Worm (Caenorhabditis elegans) whole organism, late embryonic: Measurements from ENCODE around the gene qars-1.

ENCODE experiments used
- C08G9.2 ChIP-seq: sonication (generic microtip); optimal IDR thresholded peaks from 2 replicates; lab custom pipeline; 2016; ENCODE audit warnings: mild to moderate bottlenecking, missing genetic modification characterization, moderate library complexity, missing compliant biosample characterization
- C38D4.7 ChIP-seq: fragments of 200-800 bp; sonication (Bioruptor generic); optimal IDR thresholded peaks from 2 replicates; lab custom pipeline; 2018; ENCODE audit warnings: mild to moderate bottlenecking, missing genetic modification characterization, moderate library complexity, missing compliant biosample characterization
- F13H6.1 ChIP-seq: sonication (generic microtip); optimal IDR thresholded peaks from 2 replicates; lab custom pipeline; 2016; ENCODE audit warnings: missing genetic modification characterization, missing compliant biosample characterization
- K02D7.2 ChIP-seq: sonication (generic microtip); optimal IDR thresholded peaks from 2 replicates; lab custom pipeline; 2017; ENCODE audit warnings: mild to moderate bottlenecking, missing genetic modification characterization, missing compliant biosample characterization
- T23F11.4 ChIP-seq: fragments of 200-800 bp; sonication (Bioruptor generic); optimal IDR thresholded peaks from 2 replicates; lab custom pipeline; 2018; ENCODE audit warnings: mild to moderate bottlenecking, missing genetic modification characterization, missing compliant biosample characterization
- Y22D7AL.16 ChIP-seq: sonication (generic microtip); optimal IDR thresholded peaks from 2 replicates; lab custom pipeline; 2016; ENCODE audit warnings: missing genetic modification characterization, missing compliant biosample characterization
- ahr-1 ChIP-seq: sonication (generic microtip); optimal IDR thresholded peaks from 2 replicates; lab custom pipeline; 2016; ENCODE audit warnings: missing genetic modification characterization, missing compliant biosample characterization
- ama-1 ChIP-seq: fragments of 150-350 bp; optimal IDR thresholded peaks from 2 replicates; lab custom pipeline; 2014
- ceh-14 ChIP-seq: sonication (generic microtip); optimal IDR thresholded peaks from 2 replicates; lab custom pipeline; 2016; ENCODE audit warnings: missing genotype, missing genetic modification characterization, missing compliant biosample characterization
- ceh-18 ChIP-seq: sonication (generic microtip); optimal IDR thresholded peaks from 2 replicates; lab custom pipeline; 2016; ENCODE audit warnings: missing genetic modification characterization, missing compliant biosample characterization
- ceh-19 ChIP-seq: fragments of 200-800 bp; sonication (Bioruptor generic); optimal IDR thresholded peaks from 2 replicates; lab custom pipeline; 2018; ENCODE audit warnings: mild to moderate bottlenecking, missing genetic modification characterization, missing compliant biosample characterization
- ceh-22 ChIP-seq: sonication (generic microtip); optimal IDR thresholded peaks from 2 replicates; lab custom pipeline; 2017; ENCODE audit warnings: missing biosample characterization, missing genetic modification characterization
- ceh-31 ChIP-seq: sonication (generic microtip); optimal IDR thresholded peaks from 2 replicates; lab custom pipeline; 2016; ENCODE audit warnings: missing genetic modification characterization, missing compliant biosample characterization
- ceh-34 ChIP-seq: sonication (generic microtip); optimal IDR thresholded peaks from 2 replicates; lab custom pipeline; 2016; ENCODE audit warnings: mild to moderate bottlenecking, missing genetic modification characterization, missing compliant biosample characterization
- ceh-48 ChIP-seq: sonication (generic microtip); optimal IDR thresholded peaks from 2 replicates; lab custom pipeline; 2016; ENCODE audit warnings: missing genetic modification characterization, inconsistent platforms, missing compliant biosample characterization
- ceh-6 ChIP-seq: fragments of 200-800 bp; sonication (Bioruptor generic); optimal IDR thresholded peaks from 2 replicates; lab custom pipeline; 2018; ENCODE audit warnings: mild to moderate bottlenecking, missing genetic modification characterization, missing compliant biosample characterization
- che-1 ChIP-seq: sonication (generic microtip); optimal IDR thresholded peaks from 2 replicates; lab custom pipeline; 2016; ENCODE audit warnings: mild to moderate bottlenecking, missing genetic modification characterization, missing compliant biosample characterization
- dmd-4 ChIP-seq: sonication (generic microtip); optimal IDR thresholded peaks from 2 replicates; lab custom pipeline; 2016; ENCODE audit warnings: borderline replicate concordance, missing genetic modification characterization, missing compliant biosample characterization
- dve-1 ChIP-seq: sonication (generic microtip); optimal IDR thresholded peaks from 2 replicates; lab custom pipeline; 2017; ENCODE audit warnings: antibody characterized with exemption, mild to moderate bottlenecking, missing genetic modification characterization, missing compliant biosample characterization
- fax-1 ChIP-seq: sonication (generic microtip); optimal IDR thresholded peaks from 2 replicates; lab custom pipeline; 2016; ENCODE audit warnings: missing genotype, missing genetic modification characterization, missing compliant biosample characterization
- fkh-6 ChIP-seq: sonication (generic microtip); optimal IDR thresholded peaks from 2 replicates; lab custom pipeline; 2016; ENCODE audit warnings: missing genetic modification characterization, missing compliant biosample characterization
- gmeb-2 ChIP-seq: sonication (generic microtip); optimal IDR thresholded peaks from 2 replicates; lab custom pipeline; 2016; ENCODE audit warnings: missing genetic modification characterization, inconsistent platforms, missing compliant biosample characterization
- hlh-15 ChIP-seq: sonication (generic microtip); optimal IDR thresholded peaks from 2 replicates; lab custom pipeline; 2016; ENCODE audit warnings: missing genetic modification characterization, missing compliant biosample characterization
- hlh-30 ChIP-seq: sonication (generic microtip); optimal IDR thresholded peaks from 2 replicates; lab custom pipeline; 2017; ENCODE audit warnings: antibody characterized with exemption, missing genetic modification characterization, missing compliant biosample characterization; ENCODE audit not compliant: insufficient read depth
- hlh-8 ChIP-seq: sonication (generic microtip); optimal IDR thresholded peaks from 2 replicates; lab custom pipeline; 2016; ENCODE audit warnings: missing genotype, missing genetic modification characterization, missing compliant biosample characterization
- lin-11 ChIP-seq: fragments of 200-800 bp; sonication (Bioruptor generic); optimal IDR thresholded peaks from 2 replicates; lab custom pipeline; 2018; ENCODE audit warnings: mild to moderate bottlenecking, missing genetic modification characterization, missing compliant biosample characterization
- madf-2 ChIP-seq: sonication (generic microtip); optimal IDR thresholded peaks from 2 replicates; lab custom pipeline; 2017; ENCODE audit warnings: missing genetic modification characterization, missing compliant biosample characterization
- nfya-1 ChIP-seq: sonication (generic microtip); optimal IDR thresholded peaks from 2 replicates; lab custom pipeline; 2017; ENCODE audit warnings: missing genetic modification characterization, mild to moderate bottlenecking, missing compliant biosample characterization, antibody characterized with exemption, moderate library complexity
- nhr-11 ChIP-seq: fragments of 150-350 bp; optimal IDR thresholded peaks from 2 replicates; lab custom pipeline; 2014; ENCODE audit warnings: missing biosample characterization, missing genetic modification characterization
- npax-4 ChIP-seq: sonication (generic microtip); optimal IDR thresholded peaks from 2 replicates; lab custom pipeline; 2016; ENCODE audit warnings: missing genetic modification characterization, missing compliant biosample characterization
- odd-2 ChIP-seq: sonication (generic microtip); optimal IDR thresholded peaks from 2 replicates; lab custom pipeline; 2017; ENCODE audit warnings: antibody characterized with exemption, mild to moderate bottlenecking, missing genetic modification characterization, missing compliant biosample characterization
- pat-9 ChIP-seq: fragments of 200-800 bp; sonication (Bioruptor generic); optimal IDR thresholded peaks from 2 replicates; lab custom pipeline; 2018; ENCODE audit warnings: mild to moderate bottlenecking, missing genetic modification characterization, moderate library complexity, missing compliant biosample characterization
- pax-1 ChIP-seq: fragments of 150-350 bp; optimal IDR thresholded peaks from 2 replicates; lab custom pipeline; 2014; ENCODE audit warnings: missing biosample characterization, missing genetic modification characterization
- pqm-1 ChIP-seq: sonication (generic microtip); optimal IDR thresholded peaks from 2 replicates; lab custom pipeline; 2016; ENCODE audit warnings: missing genetic modification characterization, missing compliant biosample characterization
- ref-2 ChIP-seq: sonication (generic microtip); optimal IDR thresholded peaks from 2 replicates; lab custom pipeline; 2016; ENCODE audit warnings: missing genetic modification characterization, missing compliant biosample characterization
- rnt-1 ChIP-seq: sonication (generic microtip); optimal IDR thresholded peaks from 2 replicates; lab custom pipeline; 2016; ENCODE audit warnings: missing genetic modification characterization, missing compliant biosample characterization
- sox-2 ChIP-seq: fragments of 200-800 bp; sonication (Bioruptor generic); IDR thresholded peaks from 2 replicates; pipeline ENCODE4 v1.3.6; 2022; ENCODE audit warnings: missing genetic modification reagents, missing genetic modification characterization, missing compliant biosample characterization
- syd-9 ChIP-seq: sonication (generic microtip); optimal IDR thresholded peaks from 2 replicates; lab custom pipeline; 2016; ENCODE audit warnings: mild to moderate bottlenecking, missing genetic modification characterization, moderate library complexity, missing compliant biosample characterization
- tbx-2 ChIP-seq: sonication (generic microtip); optimal IDR thresholded peaks from 2 replicates; lab custom pipeline; 2016; ENCODE audit warnings: missing genetic modification characterization, missing compliant biosample characterization
- tbx-7 ChIP-seq: sonication (generic microtip); optimal IDR thresholded peaks from 2 replicates; lab custom pipeline; 2016; ENCODE audit warnings: missing genotype, missing genetic modification characterization, missing compliant biosample characterization
- unc-3 ChIP-seq, 2 experiments: fragments of 200-800 bp in 1 of 2; sonication (Bioruptor generic) in 1 of 2; sonication (generic microtip) in 1 of 2; conservative IDR thresholded peaks in 1 of 2; optimal IDR thresholded peaks in 1 of 2; 2 replicates each; pipeline versions ENCODE4 v1.3.6 to Lab custom; 2016 to 2022; ENCODE audit warnings: missing compliant biosample characterization in 2 of 2, missing genetic modification characterization in 2 of 2, missing genetic modification reagents in 1 of 2
- unc-42 ChIP-seq: sonication (generic microtip); optimal IDR thresholded peaks from 2 replicates; lab custom pipeline; 2016; ENCODE audit warnings: missing genotype, missing genetic modification characterization, missing compliant biosample characterization
- unc-55 ChIP-seq: sonication (generic microtip); optimal IDR thresholded peaks from 2 replicates; lab custom pipeline; 2017; ENCODE audit warnings: missing biosample characterization, missing genetic modification reagents, missing genetic modification characterization
- zip-5 ChIP-seq: sonication (generic microtip); optimal IDR thresholded peaks from 2 replicates; lab custom pipeline; 2016; ENCODE audit warnings: missing genetic modification characterization, missing compliant biosample characterization
- ztf-16 ChIP-seq: sonication (generic microtip); optimal IDR thresholded peaks from 2 replicates; lab custom pipeline; 2017; ENCODE audit warnings: missing genetic modification characterization, missing compliant biosample characterization

Gene qars-1

ce11 chrIV:15046162-15046561, 33.2 kb upstream of the qars-1 start:
- TF ChIP-seq dve-1 (tag; lab: Kevin White, UChicago) (no peak), dmd-4 (tag; lab: Kevin White, UChicago) (no peak), ama-1 (lab: Kevin White, UChicago) (no peak), fax-1 (tag; lab: Kevin White, UChicago) (no peak), hlh-8 (no peak), rnt-1 (tag; lab: Kevin White, UChicago) (no peak), ceh-6 (no peak), madf-2 (tag; lab: Kevin White, UChicago) (no peak), tbx-7 (tag; lab: Kevin White, UChicago) (no peak), zip-5 (no peak), ceh-48 (tag; lab: Kevin White, UChicago) (no peak), sox-2 (GFP tag; lab: Robert Waterston, UW) (no peak), ahr-1 (tag; lab: Kevin White, UChicago) (no peak), ref-2 (no peak), pax-1 (tag; lab: Kevin White, UChicago) (no peak), gmeb-2 (tag; lab: Kevin White, UChicago) (no peak), hlh-15 (tag; lab: Kevin White, UChicago) (no peak), pqm-1 (tag; lab: Kevin White, UChicago) (no peak), che-1 (tag; lab: Kevin White, UChicago) (no peak), pat-9 (no peak)

- TF ChIP-seq C38D4.7 (GFP tag; lab: Kevin White, UChicago) (no peak), ceh-19 (GFP tag; lab: Kevin White, UChicago) (no peak), hlh-15 (tag; lab: Kevin White, UChicago) (no peak), nfya-1 (tag; lab: Kevin White, UChicago) (no peak), hlh-30 (no peak), unc-3 (GFP tag; conservative IDR thresholded peaks at IDR 0.05; lab: Robert Waterston, UW) (no peak), unc-3 (tag; optimal IDR thresholded peaks at IDR 0.05; lab: Kevin White, UChicago) (no peak), ztf-16 (tag; lab: Kevin White, UChicago) (no peak), nhr-11 (tag; lab: Kevin White, UChicago) (no peak), T23F11.4 (GFP tag; lab: Kevin White, UChicago) (no peak)
These were observed 29.4 kb upstream of the qars-1 start for ce11 chrIV:15042159-15042936.

- no peak for TF ChIP-seq ahr-1 (tag; lab: Kevin White, UChicago)
- TF ChIP-seq npax-4, result no peak
- no peak for TF ChIP-seq K02D7.2 (tag; lab: Kevin White, UChicago)
These were observed 28.1 kb upstream of the qars-1 start for ce11 chrIV:15041124-15041523.

- no peak for TF ChIP-seq lin-11 (tag; lab: Kevin White, UChicago)
- no peak for TF ChIP-seq rnt-1 (tag; lab: Kevin White, UChicago)
- TF ChIP-seq ztf-16 (tag; lab: Kevin White, UChicago), result no peak
- TF ChIP-seq hlh-30, result peak; percentile 42
- TF ChIP-seq ceh-14, result no peak
- TF ChIP-seq tbx-2 (tag; lab: Kevin White, UChicago), result peak; percentile 18
- no peak for TF ChIP-seq odd-2 (tag; lab: Kevin White, UChicago)
- no peak for TF ChIP-seq ceh-6
- TF ChIP-seq madf-2 (tag; lab: Kevin White, UChicago), result no peak
- peak; percentile 76 for TF ChIP-seq nfya-1 (tag; lab: Kevin White, UChicago)
- peak; percentile 32 for TF ChIP-seq unc-55 (GFP tag; lab: Kevin White, UChicago)
- no peak for TF ChIP-seq fkh-6 (tag; lab: Kevin White, UChicago)
- no peak for TF ChIP-seq ceh-22 (tag; lab: Kevin White, UChicago)
- peak; percentile 14 for TF ChIP-seq ceh-31
- TF ChIP-seq unc-42 (tag; lab: Kevin White, UChicago), result peak; percentile 73
- TF ChIP-seq syd-9 (tag; lab: Kevin White, UChicago), result no peak
- TF ChIP-seq ref-2, result no peak
- peak; percentile 51 for TF ChIP-seq ceh-34 (tag; lab: Kevin White, UChicago)
- TF ChIP-seq F13H6.1 (tag; lab: Kevin White, UChicago), result no peak
- peak; percentile 46 for TF ChIP-seq ceh-18
- TF ChIP-seq Y22D7AL.16 (tag; lab: Kevin White, UChicago), result no peak
- no peak for TF ChIP-seq C08G9.2
- no peak for TF ChIP-seq pax-1 (tag; lab: Kevin White, UChicago)
- TF ChIP-seq che-1 (tag; lab: Kevin White, UChicago), result no peak
- no peak for TF ChIP-seq T23F11.4 (GFP tag; lab: Kevin White, UChicago)
These were observed 26.5 kb upstream of the qars-1 start, which contains the start of gene hrpu-1 for ce11 chrIV:15039477-15039876. Gene hrpu-1, plus strand, starts transcription at chrIV:15039616.
